Fruit fly (Drosophila melanogaster): ENCODE measurements around the gene CG45075.
A peak's percentile ranks its signal among the peaks of the same experiment; 100 is the strongest.

The CG45075 gene

DNA sequence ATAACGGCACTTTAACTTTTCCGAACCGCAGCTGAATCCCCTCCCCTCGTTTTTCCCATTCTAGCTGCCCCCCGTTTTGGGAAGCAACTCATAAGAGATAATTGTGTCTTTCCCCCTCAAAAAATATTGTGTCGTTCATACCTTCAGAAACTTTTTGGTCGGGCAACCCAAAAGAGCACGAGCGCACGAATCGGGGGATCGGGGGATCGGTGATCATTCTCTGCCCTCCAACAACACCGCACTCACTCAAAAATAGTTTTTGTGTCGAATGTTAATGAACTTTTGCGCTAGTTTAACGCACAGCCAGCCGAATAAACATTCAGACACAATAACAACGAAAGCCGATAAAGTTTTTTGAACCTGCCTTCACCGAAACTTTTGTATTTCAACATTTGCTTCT, 847 bp upstream of the CG45075 start (continued):
- TF ChIP-seq nmo (GFP tag; optimal IDR thresholded peaks at IDR 0.05) (no peak), dan (GFP tag; IDR thresholded peaks at IDR 0.05) (no peak), CG4424 (GFP tag; optimal IDR thresholded peaks at IDR 0.05) (no peak), Chrac-16 (GFP tag; optimal IDR thresholded peaks at IDR 0.05) (no peak), chm (GFP tag; IDR thresholded peaks at IDR 0.05) (0 out of 2 replicates have a peak, but pooled peaks have one; percentile 27), rib (GFP tag; IDR thresholded peaks at IDR 0.05) (peak; percentile 69; the same call in 1 of the 2 replicates), CG14667 (GFP tag; IDR thresholded peaks at IDR 0.05) (no peak), CG9215 (GFP tag; IDR thresholded peaks at IDR 0.05) (no peak), lov (optimal IDR thresholded peaks at IDR 0.05) (no peak), lov (GFP tag; IDR thresholded peaks at IDR 0.05) (no peak), CG3407 (GFP tag; optimal IDR thresholded peaks at IDR 0.05) (no peak), CG12236 (GFP tag; optimal IDR thresholded peaks at IDR 0.05) (no peak), ash1 (GFP tag; optimal IDR thresholded peaks at IDR 0.05) (no peak), CG11085 (GFP tag; IDR thresholded peaks at IDR 0.05) (no peak), pzg (GFP tag; optimal IDR thresholded peaks at IDR 0.05) (no peak), ci (GFP tag; IDR thresholded peaks at IDR 0.05) (peak; percentile 26; the same call in 1 of the 3 replicates), CG8924 (tag; optimal IDR thresholded peaks at IDR 0.05) (peak; percentile 5), salm (tag; optimal IDR thresholded peaks at IDR 0.05) (no peak), CG33557 (GFP tag; optimal IDR thresholded peaks at IDR 0.05) (no peak), CG11398 (GFP tag; optimal IDR thresholded peaks at IDR 0.05) (no peak), sqz (GFP tag; optimal IDR thresholded peaks at IDR 0.05) (peak; percentile 15), Poxn (GFP tag; IDR thresholded peaks at IDR 0.05) (no peak), row (GFP tag; IDR thresholded peaks at IDR 0.05) (no peak), ftz-f1 (GFP tag; optimal IDR thresholded peaks at IDR 0.05) (peak; percentile 27), fu2 (GFP tag; optimal IDR thresholded peaks at IDR 0.05) (no peak), CG16863 (GFP tag; optimal IDR thresholded peaks at IDR 0.05) (no peak), fd96Cb (tag; optimal IDR thresholded peaks at IDR 0.05) (no peak), GATAe (GFP tag; conservative IDR thresholded peaks at IDR 0.05) (no peak), slbo (GFP tag; IDR thresholded peaks at IDR 0.05) (no peak), CG9876 (GFP tag; optimal IDR thresholded peaks at IDR 0.05) (no peak), Aef1 (GFP tag; IDR thresholded peaks at IDR 0.05) (peak; percentile 64), CG13775 (GFP tag; optimal IDR thresholded peaks at IDR 0.05) (no peak), chn (GFP tag; optimal IDR thresholded peaks at IDR 0.05) (no peak), CG11723 (GFP tag; optimal IDR thresholded peaks at IDR 0.05) (no peak), CG8089 (GFP tag; optimal IDR thresholded peaks at IDR 0.05) (no peak), CG31365 (tag; optimal IDR thresholded peaks at IDR 0.05) (no peak), CG31388 (GFP tag; optimal IDR thresholded peaks at IDR 0.05) (no peak), Gug (GFP tag; IDR thresholded peaks at IDR 0.05) (no peak), Bgb (GFP tag; IDR thresholded peaks at IDR 0.05; ENCODE audit: partially characterized antibody) (peak; percentile 16; the same call in 1 of the 2 replicates), Dp (GFP tag; optimal IDR thresholded peaks at IDR 0.05) (no peak), CG12104 (GFP tag; optimal IDR thresholded peaks at IDR 0.05) (no peak), CG1792 (GFP tag; optimal IDR thresholded peaks at IDR 0.05) (no peak), CG4707 (GFP tag; optimal IDR thresholded peaks at IDR 0.05) (no peak), CG8388 (GFP tag; optimal IDR thresholded peaks at IDR 0.05) (no peak), CG6813 (GFP tag; optimal IDR thresholded peaks at IDR 0.05) (no peak), trh (GFP tag; optimal IDR thresholded peaks at IDR 0.05) (no peak), kni (GFP tag; optimal IDR thresholded peaks at IDR 0.05) (peak; percentile 87), Oli (tag; optimal IDR thresholded peaks at IDR 0.05) (no peak), CG18619 (GFP tag; optimal IDR thresholded peaks at IDR 0.05) (no peak), Lhr (GFP tag; optimal IDR thresholded peaks at IDR 0.05) (no peak), sens-2 (GFP tag; IDR thresholded peaks at IDR 0.05) (no peak), zen2 (GFP tag; IDR thresholded peaks at IDR 0.05; ENCODE audit: partially characterized antibody) (no peak)

Measured in whole organism, embryonic.